Worm (Caenorhabditis elegans) whole organism, late embryonic: ENCODE data around the gene F35G2.5.

Experiments
- Y22D7AL.16 ChIP-seq: sonication (generic microtip); optimal IDR thresholded peaks from 2 replicates; lab custom pipeline; 2016; ENCODE audit warnings: missing genetic modification characterization, missing compliant biosample characterization
- ceh-48 ChIP-seq: sonication (generic microtip); optimal IDR thresholded peaks from 2 replicates; lab custom pipeline; 2016; ENCODE audit warnings: missing genetic modification characterization, inconsistent platforms, missing compliant biosample characterization
- ceh-9 ChIP-seq: sonication (generic microtip); optimal IDR thresholded peaks from 2 replicates; lab custom pipeline; 2016; ENCODE audit warnings: mild to moderate bottlenecking, missing genetic modification characterization, inconsistent platforms, missing compliant biosample characterization
- elt-2 ChIP-seq: sonication (generic microtip); optimal IDR thresholded peaks from 2 replicates; lab custom pipeline; 2016; ENCODE audit warnings: missing genetic modification reagents, missing genetic modification characterization, missing compliant biosample characterization
- ets-4 ChIP-seq: sonication (generic microtip); optimal IDR thresholded peaks from 2 replicates; lab custom pipeline; 2016; ENCODE audit warnings: missing genetic modification characterization, missing compliant biosample characterization
- eyg-1 ChIP-seq: sonication (generic microtip); optimal IDR thresholded peaks from 2 replicates; lab custom pipeline; 2016; ENCODE audit warnings: missing genotype, missing genetic modification characterization, missing compliant biosample characterization
- fkh-10 ChIP-seq: fragments of 150-350 bp; optimal IDR thresholded peaks from 2 replicates; lab custom pipeline; 2014; ENCODE audit warnings: missing biosample characterization, missing genetic modification reagents, missing genetic modification characterization
- nhr-11 ChIP-seq: fragments of 150-350 bp; optimal IDR thresholded peaks from 2 replicates; lab custom pipeline; 2014; ENCODE audit warnings: missing biosample characterization, missing genetic modification characterization
- pha-4 ChIP-seq: fragments of 150-350 bp; optimal IDR thresholded peaks from 2 replicates; lab custom pipeline; 2018; ENCODE audit warnings: missing biosample characterization, missing genetic modification reagents, missing genetic modification characterization
- ttx-3 ChIP-seq: sonication (generic microtip); optimal IDR thresholded peaks from 2 replicates; lab custom pipeline; 2016; ENCODE audit warnings: missing genetic modification reagents, missing genetic modification characterization, missing compliant biosample characterization

DNA sequence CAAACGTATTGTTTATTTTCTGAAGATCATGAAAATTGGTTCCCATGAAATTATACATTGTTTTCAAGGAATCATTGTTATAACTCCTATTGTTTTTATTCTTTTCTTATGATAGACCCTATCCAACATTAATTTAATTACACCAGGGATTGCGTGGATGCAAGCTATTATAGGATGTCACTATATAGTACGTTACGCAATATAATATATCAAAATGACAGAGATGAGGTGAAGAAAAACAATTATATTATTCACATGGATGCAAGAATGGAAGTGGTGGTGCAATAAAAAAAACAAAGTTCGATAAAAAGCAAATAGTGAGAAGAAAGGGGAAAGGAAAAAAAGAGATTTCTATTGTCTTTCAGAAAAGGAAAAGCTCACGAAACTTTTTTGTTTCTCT is 26.1 kb upstream of the F35G2.5 start:
- TF ChIP-seq fkh-10 (GFP tag; lab: Kevin White, UChicago) (no peak), elt-2 (tag; lab: Kevin White, UChicago) (no peak), ets-4 (no peak), eyg-1 (no peak), pha-4 (tag; lab: Kevin White, UChicago) (no peak), ttx-3 (tag; lab: Kevin White, UChicago) (no peak), ceh-48 (tag; lab: Kevin White, UChicago) (no peak), nhr-11 (tag; lab: Kevin White, UChicago) (no peak), ceh-9 (tag; lab: Kevin White, UChicago) (no peak), Y22D7AL.16 (tag; lab: Kevin White, UChicago) (no peak)
